Worm (Caenorhabditis elegans): Measurements from ENCODE around the gene F27E5.8.

F27E5.8 gene

ce11 chrII:10127389-10127788 lies at the start of gene F27E5.8:
TSS of gene F27E5.8 (minus strand) at chrII:10127489.
- TF ChIP-seq ceh-36 (tag; optimal IDR thresholded peaks at IDR 0.05) (no peak), flt-1 (GFP tag; IDR thresholded peaks at IDR 0.05) (no peak), pes-1 (GFP tag; IDR thresholded peaks at IDR 0.05) (no peak), aly-1 (tag; optimal IDR thresholded peaks at IDR 0.05) (no peak), tra-4 (tag; optimal IDR thresholded peaks at IDR 0.05) (no peak), ets-7 (tag; optimal IDR thresholded peaks at IDR 0.05) (no peak), sea-1 (GFP tag; conservative IDR thresholded peaks at IDR 0.05) (no peak), scrt-1 (GFP tag; IDR thresholded peaks at IDR 0.05) (no peak), ama-1 (optimal IDR thresholded peaks at IDR 0.05) (no peak), hmg-4 (GFP tag; optimal IDR thresholded peaks at IDR 0.05) (no peak), F13C5.2 (tag; optimal IDR thresholded peaks at IDR 0.05) (no peak), tbx-11 (GFP tag; IDR thresholded peaks at IDR 0.05) (no peak), hmbx-1 (tag; optimal IDR thresholded peaks at IDR 0.05) (no peak), hnd-1 (tag; optimal IDR thresholded peaks at IDR 0.05) (no peak), tbx-37 (GFP tag; conservative IDR thresholded peaks at IDR 0.05) (no peak), ceh-13 (GFP tag; optimal IDR thresholded peaks at IDR 0.05) (no peak), B0310.2 (tag; optimal IDR thresholded peaks at IDR 0.05) (no peak)

DNA sequence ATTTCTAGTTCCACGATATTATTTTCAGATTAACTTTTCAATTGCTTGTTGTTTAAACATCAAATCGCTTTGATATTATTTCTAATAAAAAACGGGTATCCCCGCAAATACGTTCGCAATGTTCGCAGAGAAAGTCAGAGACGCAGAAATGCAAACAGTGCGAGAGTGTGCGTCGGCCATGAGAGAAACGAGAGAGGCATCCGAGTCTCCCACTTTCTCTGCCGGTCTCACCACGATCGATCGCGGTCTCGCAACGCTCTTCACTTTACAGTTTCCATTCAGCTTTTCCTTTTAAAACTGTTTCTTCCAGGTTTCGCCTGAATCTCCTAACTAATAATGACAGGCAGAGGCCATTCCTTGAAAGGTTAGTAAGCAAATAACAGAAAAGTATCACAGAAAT lies 47.0 kb upstream of the F27E5.8 start, which contains the start of gene F33H1.4:
Gene F33H1.4 (plus strand): TSS at position 311 of the 400 bp plus-strand sequence.
- TF ChIP-seq tbx-11 (GFP tag; IDR thresholded peaks at IDR 0.05) (no peak), pes-1 (GFP tag; IDR thresholded peaks at IDR 0.05) (no peak), ama-1 (optimal IDR thresholded peaks at IDR 0.05) (peak; percentile 3), F13C5.2 (tag; optimal IDR thresholded peaks at IDR 0.05) (peak; percentile 45), hnd-1 (tag; optimal IDR thresholded peaks at IDR 0.05) (no peak)

ce11 chrII:10172436-10172973 lies 45.2 kb upstream of the F27E5.8 start, which contains the start of gene wbp-11:
TSS of gene wbp-11 (plus strand) at chrII:10172923.
- TF ChIP-seq sea-1 (GFP tag; conservative IDR thresholded peaks at IDR 0.05) (no peak), scrt-1 (GFP tag; IDR thresholded peaks at IDR 0.05) (no peak), flt-1 (GFP tag; IDR thresholded peaks at IDR 0.05) (no peak), ceh-13 (GFP tag; optimal IDR thresholded peaks at IDR 0.05) (no peak), pes-1 (GFP tag; IDR thresholded peaks at IDR 0.05) (no peak)

DNA sequence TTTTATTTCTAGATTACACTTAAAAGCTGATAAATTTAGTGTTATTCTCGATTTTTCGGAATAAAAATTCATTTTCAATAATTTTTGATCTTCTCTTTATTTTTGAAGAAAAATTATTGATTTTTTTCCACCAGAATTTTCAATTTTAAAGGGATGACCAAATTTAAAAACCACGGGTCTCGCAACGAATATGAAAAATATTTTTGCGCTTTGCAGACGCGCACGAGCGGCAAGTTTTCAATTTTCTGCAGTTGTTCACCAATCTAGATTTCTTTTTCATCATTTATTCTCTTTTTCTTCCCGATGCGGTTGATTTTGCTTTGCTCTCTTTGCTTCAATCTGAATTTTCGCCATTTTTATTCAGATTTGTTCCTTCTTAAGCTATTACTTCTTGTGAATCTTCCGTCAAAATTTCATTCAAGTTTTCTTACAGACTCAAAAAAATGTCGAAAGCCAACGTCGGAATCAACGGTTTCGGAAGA lies 43.6 kb upstream of the F27E5.8 start, which contains the start of gene gpd-4:
Gene gpd-4 (plus strand): TSS at position 432 of the 482 bp plus-strand sequence.
- TF ChIP-seq ets-7 (tag; optimal IDR thresholded peaks at IDR 0.05): no peak
- no peak for TF ChIP-seq tbx-37 (GFP tag; conservative IDR thresholded peaks at IDR 0.05)
- no peak for TF ChIP-seq B0310.2 (tag; optimal IDR thresholded peaks at IDR 0.05)
- TF ChIP-seq hmbx-1 (tag; optimal IDR thresholded peaks at IDR 0.05): no peak
- no peak for TF ChIP-seq scrt-1 (GFP tag; IDR thresholded peaks at IDR 0.05)
- no peak for TF ChIP-seq hmg-4 (GFP tag; optimal IDR thresholded peaks at IDR 0.05)
- no peak for TF ChIP-seq flt-1 (GFP tag; IDR thresholded peaks at IDR 0.05)
- no peak for TF ChIP-seq F13C5.2 (tag; optimal IDR thresholded peaks at IDR 0.05)
- TF ChIP-seq ama-1 (optimal IDR thresholded peaks at IDR 0.05): no peak

DNA sequence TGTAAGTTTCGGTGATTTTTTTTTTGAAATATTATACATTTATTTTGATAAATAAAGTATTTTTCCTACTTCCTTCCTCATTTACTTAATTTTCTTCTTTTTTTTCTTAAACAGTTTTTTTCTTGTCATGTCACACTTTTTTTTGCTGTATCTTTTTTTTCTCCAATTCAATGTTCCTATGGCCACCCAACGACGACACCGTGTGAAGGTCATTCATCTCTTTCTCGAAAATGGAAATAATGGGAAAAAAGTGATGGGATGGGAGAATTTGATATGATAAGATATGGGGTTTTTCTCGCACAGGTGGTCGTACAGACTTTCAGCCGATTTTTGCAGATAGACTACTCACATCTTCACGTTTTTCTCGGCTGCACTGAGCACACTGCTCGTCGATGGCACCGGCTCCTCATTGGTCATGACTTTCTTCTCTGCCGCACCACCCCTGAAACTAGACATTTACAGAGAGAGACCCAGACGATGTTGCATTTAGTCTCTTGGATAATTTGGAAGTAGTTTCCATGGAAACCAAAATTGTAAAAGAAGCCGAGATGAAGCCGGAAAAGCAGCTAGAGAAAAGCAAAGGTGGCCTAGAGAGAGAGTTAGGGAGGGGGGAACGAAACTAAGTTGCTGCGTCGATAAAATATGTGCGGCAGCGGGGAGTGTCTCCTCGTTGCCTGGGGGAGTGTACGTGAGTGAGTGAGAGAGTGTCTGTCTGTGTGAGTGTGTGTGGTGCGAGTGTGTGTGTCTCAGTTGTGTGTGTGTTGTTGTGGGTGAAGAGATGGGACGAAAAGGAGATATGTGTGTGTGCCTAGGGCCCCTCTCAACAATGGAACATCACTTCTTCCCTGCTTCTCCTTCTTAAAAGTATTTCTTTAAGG lies 41.9 kb upstream of the F27E5.8 start, which contains the start of gene daf-19:
Gene daf-19 (minus strand): TSS at position 442 of the 878 bp plus-strand sequence.
- TF ChIP-seq ets-7 (tag; optimal IDR thresholded peaks at IDR 0.05) (no peak), tbx-37 (GFP tag; conservative IDR thresholded peaks at IDR 0.05) (no peak), pes-1 (GFP tag; IDR thresholded peaks at IDR 0.05) (no peak), aly-1 (tag; optimal IDR thresholded peaks at IDR 0.05) (peak; percentile 87), ama-1 (optimal IDR thresholded peaks at IDR 0.05) (no peak), tbx-11 (GFP tag; IDR thresholded peaks at IDR 0.05) (no peak), tra-4 (tag; optimal IDR thresholded peaks at IDR 0.05) (peak; percentile 62), sea-1 (GFP tag; conservative IDR thresholded peaks at IDR 0.05) (0 out of 2 replicates have a peak, but pooled peaks have one; percentile 39), F13C5.2 (tag; optimal IDR thresholded peaks at IDR 0.05) (peak; percentile 77), hnd-1 (tag; optimal IDR thresholded peaks at IDR 0.05) (peak; percentile 24), flt-1 (GFP tag; IDR thresholded peaks at IDR 0.05) (peak; percentile 17; the same call in 1 of the 2 replicates), B0310.2 (tag; optimal IDR thresholded peaks at IDR 0.05) (peak; percentile 52), hmbx-1 (tag; optimal IDR thresholded peaks at IDR 0.05) (peak; percentile 26), ceh-36 (tag; optimal IDR thresholded peaks at IDR 0.05) (peak; percentile 47), hmg-4 (GFP tag; optimal IDR thresholded peaks at IDR 0.05) (peak; percentile 93), scrt-1 (GFP tag; IDR thresholded peaks at IDR 0.05) (peak; percentile 73; the same call in 1 of the 2 replicates)

ce11 chrII:10167731-10168130 lies 40.4 kb upstream of the F27E5.8 start:
- no peak for TF ChIP-seq ets-7 (tag; optimal IDR thresholded peaks at IDR 0.05)
- no peak for TF ChIP-seq sea-1 (GFP tag; conservative IDR thresholded peaks at IDR 0.05)
- no peak for TF ChIP-seq aly-1 (tag; optimal IDR thresholded peaks at IDR 0.05)
- no peak for TF ChIP-seq B0310.2 (tag; optimal IDR thresholded peaks at IDR 0.05)
- TF ChIP-seq pes-1 (GFP tag; IDR thresholded peaks at IDR 0.05): no peak
- no peak for TF ChIP-seq hnd-1 (tag; optimal IDR thresholded peaks at IDR 0.05)
- no peak for TF ChIP-seq tbx-11 (GFP tag; IDR thresholded peaks at IDR 0.05)
- no peak for TF ChIP-seq ceh-36 (tag; optimal IDR thresholded peaks at IDR 0.05)
- TF ChIP-seq F13C5.2 (tag; optimal IDR thresholded peaks at IDR 0.05): no peak
- TF ChIP-seq ama-1 (optimal IDR thresholded peaks at IDR 0.05): no peak
- TF ChIP-seq ceh-13 (GFP tag; optimal IDR thresholded peaks at IDR 0.05): no peak
- no peak for TF ChIP-seq flt-1 (GFP tag; IDR thresholded peaks at IDR 0.05)
- no peak for TF ChIP-seq tra-4 (tag; optimal IDR thresholded peaks at IDR 0.05)
- no peak for TF ChIP-seq tbx-37 (GFP tag; conservative IDR thresholded peaks at IDR 0.05)

- TF ChIP-seq tra-4 (tag; optimal IDR thresholded peaks at IDR 0.05): no peak
- TF ChIP-seq hmbx-1 (tag; optimal IDR thresholded peaks at IDR 0.05): no peak
- TF ChIP-seq flt-1 (GFP tag; IDR thresholded peaks at IDR 0.05): no peak
- no peak for TF ChIP-seq ceh-13 (GFP tag; optimal IDR thresholded peaks at IDR 0.05)
- TF ChIP-seq ceh-36 (tag; optimal IDR thresholded peaks at IDR 0.05): no peak
- no peak for TF ChIP-seq B0310.2 (tag; optimal IDR thresholded peaks at IDR 0.05)
- TF ChIP-seq hnd-1 (tag; optimal IDR thresholded peaks at IDR 0.05): no peak
- no peak for TF ChIP-seq aly-1 (tag; optimal IDR thresholded peaks at IDR 0.05)
- TF ChIP-seq tbx-37 (GFP tag; conservative IDR thresholded peaks at IDR 0.05): no peak
- TF ChIP-seq scrt-1 (GFP tag; IDR thresholded peaks at IDR 0.05): no peak
- no peak for TF ChIP-seq hmg-4 (GFP tag; optimal IDR thresholded peaks at IDR 0.05)
- no peak for TF ChIP-seq ets-7 (tag; optimal IDR thresholded peaks at IDR 0.05)
- TF ChIP-seq pes-1 (GFP tag; IDR thresholded peaks at IDR 0.05): no peak
- no peak for TF ChIP-seq ama-1 (optimal IDR thresholded peaks at IDR 0.05)
- TF ChIP-seq F13C5.2 (tag; optimal IDR thresholded peaks at IDR 0.05): no peak
Observed at ce11 chrII:10166365-10166764, 39.1 kb upstream of the F27E5.8 start.

All from whole organism, early embryonic.